Worm (Caenorhabditis elegans) whole organism, L4/young adult: Measurements from ENCODE around the gene C05E7.3.

Experiments
- W03F9.2 ChIP-seq: fragments of 150-350 bp; optimal IDR thresholded peaks from 2 replicates; lab custom pipeline; 2014; ENCODE audit warnings: missing biosample characterization, missing genetic modification characterization
- dao-5 ChIP-seq: sonication (generic microtip); optimal IDR thresholded peaks from 2 replicates; lab custom pipeline; 2016; ENCODE audit warnings: missing genotype, missing genetic modification characterization, moderate library complexity, missing compliant biosample characterization
- him-1 ChIP-seq: sonication (generic microtip); optimal IDR thresholded peaks from 2 replicates; lab custom pipeline; 2016; ENCODE audit warnings: missing genotype, missing genetic modification reagents, missing genetic modification characterization, missing compliant biosample characterization

DNA sequence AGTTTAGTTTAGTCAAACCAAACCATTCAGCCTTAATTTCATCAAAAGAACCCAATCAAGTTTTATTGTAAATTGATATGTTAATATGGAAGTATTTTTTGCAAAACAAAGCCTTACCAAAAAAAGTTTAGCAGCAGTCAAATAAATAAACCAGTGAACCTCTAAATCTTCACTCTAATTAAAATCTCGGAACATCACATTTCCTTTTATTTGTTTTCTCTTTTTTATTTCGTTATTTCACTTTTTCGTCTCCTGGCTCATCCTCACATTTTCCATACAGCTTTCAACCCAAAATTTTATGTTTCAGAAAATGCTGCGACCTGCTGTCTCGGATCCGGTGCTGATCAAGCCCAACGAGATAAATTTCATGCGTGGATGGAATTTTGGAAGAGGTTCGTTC is 16.5 kb downstream of the C05E7.3 start, which contains the start of gene C34E7.3:
- TF ChIP-seq him-1 (tag; lab: Kevin White, UChicago) (no peak), dao-5 (tag; lab: Kevin White, UChicago) (no peak), W03F9.2 (tag; lab: Kevin White, UChicago) (no peak)
